Fruit fly (Drosophila melanogaster) whole organism, embryonic: ENCODE measurements around the gene CG31870.
A peak's percentile ranks its signal among the peaks of the same experiment; 100 is the strongest.

ENCODE experiments used
- Bgb ChIP-seq: fragments of 200-800 bp; sonication (Bioruptor generic); IDR thresholded peaks from 2 replicates; pipeline ENCODE4 v1.3.6; 2022; ENCODE audit warnings: missing biosample characterization, missing genetic modification characterization; ENCODE audit not compliant: partially characterized antibody
- CG10209 ChIP-seq: fragments of 200-800 bp; sonication (Bioruptor generic); optimal IDR thresholded peaks from 3 replicates; lab custom pipeline; 2017; ENCODE audit warnings: missing biosample characterization, mild to moderate bottlenecking, missing genetic modification characterization, missing genetic modification reagents
- CG10462 ChIP-seq: fragments of 200-800 bp; sonication (Bioruptor generic); optimal IDR thresholded peaks from 2 replicates; lab custom pipeline; 2016; ENCODE audit warnings: missing biosample characterization, missing genetic modification characterization
- CG10979 ChIP-seq: fragments of 200-800 bp; sonication (Bioruptor generic); optimal IDR thresholded peaks from 2 replicates; lab custom pipeline; 2018; ENCODE audit warnings: missing biosample characterization, mild to moderate bottlenecking, missing genetic modification characterization, moderate library complexity
- CG15011 ChIP-seq: fragments of 200-800 bp; sonication (Bioruptor generic); optimal IDR thresholded peaks from 3 replicates; lab custom pipeline; 2018; ENCODE audit warnings: missing biosample characterization, mild to moderate bottlenecking, missing genetic modification characterization
- CG15269 ChIP-seq: fragments of 200-800 bp; sonication (Bioruptor generic); optimal IDR thresholded peaks from 2 replicates; lab custom pipeline; 2018; ENCODE audit warnings: missing biosample characterization, mild to moderate bottlenecking, missing genetic modification characterization, moderate library complexity
- CG16815 ChIP-seq: fragments of 200-800 bp; sonication (Bioruptor generic); optimal IDR thresholded peaks from 3 replicates; lab custom pipeline; 2017; ENCODE audit warnings: missing biosample characterization, mild to moderate bottlenecking, missing genetic modification characterization
- CG17328 ChIP-seq: fragments of 200-800 bp; sonication (Bioruptor generic); IDR thresholded peaks from 2 replicates; pipeline ENCODE4 v1.3.6; 2022; ENCODE audit warnings: missing biosample characterization, missing genetic modification characterization
- CG1792 ChIP-seq: fragments of 200-800 bp; sonication (Bioruptor generic); optimal IDR thresholded peaks from 2 replicates; lab custom pipeline; 2016; ENCODE audit warnings: missing biosample characterization, missing genetic modification characterization
- CG2712 ChIP-seq: fragments of 200-800 bp; optimal IDR thresholded peaks from 3 replicates; lab custom pipeline; 2019; ENCODE audit warnings: missing biosample characterization, mild to moderate bottlenecking, missing genetic modification characterization, moderate library complexity
- CG2889 ChIP-seq: fragments of 200-800 bp; sonication (Bioruptor generic); IDR thresholded peaks from 3 replicates; pipeline ENCODE4 v1.3.6; 2022; ENCODE audit warnings: missing biosample characterization, missing genetic modification characterization
- CG3281 ChIP-seq: fragments of 200-800 bp; sonication (Bioruptor generic); optimal IDR thresholded peaks from 3 replicates; lab custom pipeline; 2017; ENCODE audit warnings: missing biosample characterization, mild to moderate bottlenecking, missing genetic modification characterization
- CG34376 ChIP-seq: fragments of 200-800 bp; sonication (Bioruptor generic); optimal IDR thresholded peaks from 2 replicates; lab custom pipeline; 2018; ENCODE audit warnings: missing biosample characterization, mild to moderate bottlenecking, missing genetic modification characterization
- CG3726 ChIP-seq: fragments of 200-800 bp; sonication (Bioruptor generic); IDR thresholded peaks from 3 replicates; pipeline ENCODE4, ENCODE4 v1.3.6; 2022; ENCODE audit warnings: missing biosample characterization, missing genetic modification characterization
- CG4854 ChIP-seq: fragments of 200-800 bp; sonication (Bioruptor generic); optimal IDR thresholded peaks from 2 replicates; lab custom pipeline; 2016; ENCODE audit warnings: missing biosample characterization, missing genetic modification characterization, inconsistent platforms
- CG5953 ChIP-seq: fragments of 200-800 bp; sonication (Bioruptor generic); IDR thresholded peaks from 2 replicates; pipeline ENCODE4 v1.3.6; 2022; ENCODE audit warnings: missing biosample characterization, missing genetic modification characterization
- CG6272 ChIP-seq: fragments of 200-800 bp; sonication (Bioruptor generic); IDR thresholded peaks from 2 replicates; pipeline ENCODE4 v1.3.6; 2022; ENCODE audit warnings: missing biosample characterization, missing genetic modification characterization
- CG7745 ChIP-seq: fragments of 200-800 bp; sonication (Bioruptor generic); optimal IDR thresholded peaks from 2 replicates; lab custom pipeline; 2018; ENCODE audit warnings: missing biosample characterization, mild to moderate bottlenecking, missing genetic modification characterization, moderate library complexity
- CG8388 ChIP-seq: fragments of 200-800 bp; sonication (Bioruptor generic); optimal IDR thresholded peaks from 2 replicates; lab custom pipeline; 2019; ENCODE audit warnings: missing biosample characterization, mild to moderate bottlenecking, missing genetic modification characterization, moderate library complexity
- CG9727 ChIP-seq: fragments of 200-800 bp; sonication (Bioruptor generic); optimal IDR thresholded peaks from 3 replicates; lab custom pipeline; 2017; ENCODE audit warnings: missing biosample characterization, mild to moderate bottlenecking, missing genetic modification characterization
- CG9932 ChIP-seq: fragments of 200-800 bp; sonication (Bioruptor generic); IDR thresholded peaks from 2 replicates; pipeline ENCODE4 v1.3.6; 2022; ENCODE audit warnings: missing biosample characterization, missing genetic modification characterization
- Dfd ChIP-seq, 2 experiments: fragments of >200 bp; optimal IDR thresholded peaks; 2 replicates each; lab custom pipeline; 2017; ENCODE audit warnings: missing biosample characterization in 2 of 2, missing genetic modification characterization in 2 of 2
- Ets97D ChIP-seq: fragments of 200-800 bp; sonication (Bioruptor generic); optimal IDR thresholded peaks from 3 replicates; lab custom pipeline; 2016; ENCODE audit warnings: missing biosample characterization, missing genetic modification characterization
- HmgD ChIP-seq: fragments of 200-800 bp; sonication (Bioruptor generic); optimal IDR thresholded peaks from 3 replicates; lab custom pipeline; 2016; ENCODE audit warnings: missing biosample characterization, missing genetic modification characterization
- Jarid2 ChIP-seq: fragments of 200-800 bp; sonication (Bioruptor generic); optimal IDR thresholded peaks from 3 replicates; lab custom pipeline; 2017; ENCODE audit warnings: mild to moderate bottlenecking, missing biosample characterization, missing genetic modification reagents, missing genetic modification characterization
- Lpt ChIP-seq: fragments of >200 bp; optimal IDR thresholded peaks from 2 replicates; lab custom pipeline; 2018; ENCODE audit warnings: missing biosample characterization, missing genetic modification characterization
- MBD-R2 ChIP-seq: fragments of 200-800 bp; sonication (Bioruptor generic); IDR thresholded peaks from 2 replicates; pipeline ENCODE4 v1.3.6; 2022; ENCODE audit warnings: missing biosample characterization, missing genetic modification characterization
- Max ChIP-seq: fragments of 200-800 bp; sonication (Bioruptor generic); optimal IDR thresholded peaks from 2 replicates; lab custom pipeline; 2016; ENCODE audit warnings: missing biosample characterization, mild to moderate bottlenecking, missing genetic modification characterization
- bigmax ChIP-seq: fragments of 200-800 bp; sonication (Bioruptor generic); optimal IDR thresholded peaks from 2 replicates; lab custom pipeline; 2018; ENCODE audit warnings: missing biosample characterization, mild to moderate bottlenecking, missing genetic modification characterization
- br ChIP-seq: fragments of >200 bp; optimal IDR thresholded peaks from 2 replicates; lab custom pipeline; 2017
- corto ChIP-seq: fragments of 200-800 bp; sonication (Bioruptor generic); optimal IDR thresholded peaks from 2 replicates; lab custom pipeline; 2016; ENCODE audit warnings: missing biosample characterization, mild to moderate bottlenecking, missing genetic modification characterization, moderate library complexity
- crol ChIP-seq: fragments of 200-800 bp; sonication (Bioruptor generic); IDR thresholded peaks from 2 replicates; pipeline ENCODE4 v1.3.6; 2022; ENCODE audit warnings: missing biosample characterization, missing genetic modification characterization
- emc ChIP-seq: fragments of 200-800 bp; sonication (Bioruptor generic); optimal IDR thresholded peaks from 2 replicates; lab custom pipeline; 2016; ENCODE audit warnings: missing biosample characterization, missing genetic modification characterization
- fru ChIP-seq: fragments of >200 bp; optimal IDR thresholded peaks from 2 replicates; lab custom pipeline; 2017
- ftz-f1 ChIP-seq: fragments of 200-800 bp; sonication (Bioruptor generic); optimal IDR thresholded peaks from 2 replicates; lab custom pipeline; 2016; ENCODE audit warnings: missing biosample characterization, missing genetic modification characterization
- gfzf ChIP-seq: fragments of 200-800 bp; sonication (Bioruptor generic); optimal IDR thresholded peaks from 2 replicates; lab custom pipeline; 2016; ENCODE audit warnings: missing biosample characterization, mild to moderate bottlenecking, missing genetic modification characterization, moderate library complexity
- gro ChIP-seq: fragments of 200-800 bp; sonication (Bioruptor generic); optimal IDR thresholded peaks from 2 replicates; lab custom pipeline; 2016; ENCODE audit warnings: missing biosample characterization, missing genetic modification characterization
- gsb-n ChIP-seq: fragments of 200-800 bp; sonication (Bioruptor generic); optimal IDR thresholded peaks from 3 replicates; lab custom pipeline; 2018; ENCODE audit warnings: missing biosample characterization, mild to moderate bottlenecking, missing genetic modification characterization
- inv ChIP-seq: fragments of 200-800 bp; sonication (Bioruptor generic); IDR thresholded peaks from 2 replicates; pipeline ENCODE4 v1.3.6; 2022; ENCODE audit warnings: missing biosample characterization, missing genetic modification characterization; ENCODE audit not compliant: partially characterized antibody
- lbe ChIP-seq: fragments of 200-800 bp; sonication (Bioruptor generic); optimal IDR thresholded peaks from 2 replicates; lab custom pipeline; 2016; ENCODE audit warnings: missing biosample characterization, mild to moderate bottlenecking, missing genetic modification characterization
- oc ChIP-seq: fragments of 200-800 bp; sonication (Bioruptor generic); optimal IDR thresholded peaks from 2 replicates; lab custom pipeline; 2018; ENCODE audit warnings: missing biosample characterization, mild to moderate bottlenecking, missing genetic modification characterization, moderate library complexity
- pan ChIP-seq, 4 experiments: fragments of >200 bp in 3 of 4; fragments of 200-800 bp in 1 of 4; sonication (Bioruptor generic) in 1 of 4; optimal IDR thresholded peaks in 3 of 4; IDR thresholded peaks in 1 of 4; 2 replicates each; pipeline versions ENCODE4 v1.3.6 to Lab custom; 2017 to 2022; ENCODE audit warnings: missing biosample characterization in 2 of 4, missing genetic modification characterization in 2 of 4, mixed read lengths in 1 of 4
- repo ChIP-seq: fragments of 200-800 bp; sonication (Bioruptor generic); optimal IDR thresholded peaks from 2 replicates; lab custom pipeline; 2016; ENCODE audit warnings: missing biosample characterization, missing genetic modification characterization
- schlank ChIP-seq: fragments of 200-800 bp; sonication (Bioruptor generic); optimal IDR thresholded peaks from 2 replicates; lab custom pipeline; 2018; ENCODE audit warnings: missing biosample characterization, mild to moderate bottlenecking, missing genetic modification characterization
- seq ChIP-seq: fragments of 200-800 bp; sonication (Bioruptor generic); IDR thresholded peaks from 2 replicates; pipeline ENCODE4 v1.3.6; 2022; ENCODE audit warnings: missing biosample characterization, missing genetic modification characterization
- ttk ChIP-seq: fragments of 200-800 bp; sonication (Bioruptor generic); IDR thresholded peaks from 2 replicates; pipeline ENCODE4 v2.1.2; 2022; ENCODE audit warnings: missing biosample characterization, missing genetic modification characterization
- tup ChIP-seq: fragments of 200-800 bp; sonication (Bioruptor generic); optimal IDR thresholded peaks from 2 replicates; lab custom pipeline; 2016; ENCODE audit warnings: missing biosample characterization, mild to moderate bottlenecking, missing genetic modification characterization, moderate library complexity
- vfl ChIP-seq: fragments of 200-800 bp; sonication (Bioruptor generic); optimal IDR thresholded peaks from 2 replicates; lab custom pipeline; 2016; ENCODE audit warnings: missing biosample characterization, missing genetic modification characterization
- vnd ChIP-seq: fragments of 200-800 bp; sonication (Bioruptor generic); IDR thresholded peaks from 3 replicates; pipeline ENCODE4 v1.3.6; 2022; ENCODE audit warnings: missing biosample characterization, missing genetic modification characterization; ENCODE audit not compliant: partially characterized antibody

Gene CG31870

dm6 chr2L:10751879-10752620, 38.0 kb upstream of the CG31870 start (continued):
- peak; percentile 73 for TF ChIP-seq CG10979 (tag; lab: Kevin White, UChicago)
- TF ChIP-seq CG10209, result peak; percentile 95
- TF ChIP-seq lbe (GFP tag; lab: Kevin White, UChicago), result no peak
- peak; percentile 83 for TF ChIP-seq CG2712
- peak; percentile 18 for TF ChIP-seq gfzf (GFP tag; lab: Kevin White, UChicago)
- TF ChIP-seq CG1792 (GFP tag; lab: Kevin White, UChicago), result peak; percentile 97
- peak; percentile 76 for TF ChIP-seq Jarid2 (GFP tag; lab: Kevin White, UChicago)
- TF ChIP-seq HmgD (GFP tag; lab: Kevin White, UChicago), result peak; percentile 88
- TF ChIP-seq seq (GFP tag; lab: Robert Waterston, UW), result peak; percentile 90
- peak; percentile 78 for TF ChIP-seq CG5953 (GFP tag; lab: Robert Waterston, UW)
- TF ChIP-seq MBD-R2 (GFP tag; lab: Robert Waterston, UW), result peak; percentile 23; the same call in 1 of the 2 replicates
- TF ChIP-seq repo (GFP tag; lab: Kevin White, UChicago), result peak; percentile 90
- no peak for TF ChIP-seq gro (GFP tag; lab: Kevin White, UChicago)
- peak; percentile 96 for TF ChIP-seq CG9727 (GFP tag; lab: Kevin White, UChicago)
- no peak for TF ChIP-seq CG6272
- TF ChIP-seq CG15011 (GFP tag; lab: Kevin White, UChicago), result peak; percentile 88
- peak; percentile 72; the same call in 1 of the 3 replicates for TF ChIP-seq CG3726 (GFP tag; lab: Robert Waterston, UW)
- peak; percentile 67 for TF ChIP-seq schlank (tag; lab: Kevin White, UChicago)
- peak; percentile 74 for TF ChIP-seq CG16815
- no peak for TF ChIP-seq Lpt (GFP tag; lab: Kevin White, UChicago)
- peak; percentile 85 for TF ChIP-seq CG17328 (GFP tag; lab: Robert Waterston, UW)
- TF ChIP-seq CG7745 (tag; lab: Kevin White, UChicago), result peak; percentile 93
- no peak for TF ChIP-seq vnd (GFP tag; lab: Robert Waterston, UW)
- TF ChIP-seq oc (tag; lab: Kevin White, UChicago), result peak; percentile 85
- peak; percentile 57 for TF ChIP-seq CG8388 (GFP tag; lab: Kevin White, UChicago)
- TF ChIP-seq Dfd (GFP tag; optimal IDR thresholded peaks at IDR 0.05; lab: Kevin White, UChicago), result no peak
- TF ChIP-seq pan (optimal IDR thresholded peaks at IDR 0.05; lab: Kevin White, UChicago), result no peak
- peak in 1 of 2 experiments; percentile 85 for TF ChIP-seq pan (GFP tag; optimal IDR thresholded peaks at IDR 0.05 in 1 of 2, IDR thresholded peaks at IDR 0.05 in 1 of 2)
- peak; percentile 68 for TF ChIP-seq ttk (GFP tag; lab: Robert Waterston, UW)
- TF ChIP-seq corto (GFP tag; lab: Kevin White, UChicago), result no peak
- peak; percentile 3 for TF ChIP-seq emc (GFP tag; lab: Kevin White, UChicago)
- TF ChIP-seq vfl (GFP tag; lab: Kevin White, UChicago), result no peak
- peak; percentile 59 for TF ChIP-seq CG3281 (GFP tag; lab: Kevin White, UChicago)
- TF ChIP-seq CG10462 (GFP tag; lab: Kevin White, UChicago), result peak; percentile 86
- TF ChIP-seq inv (GFP tag; lab: Robert Waterston, UW), result no peak
- peak; percentile 91 for TF ChIP-seq CG4854 (GFP tag; lab: Kevin White, UChicago)
- no peak for TF ChIP-seq CG9932 (GFP tag; lab: Robert Waterston, UW)
- TF ChIP-seq Max (GFP tag; lab: Kevin White, UChicago), result peak; percentile 81
- peak; percentile 3 for TF ChIP-seq CG34376 (GFP tag; lab: Kevin White, UChicago)
- no peak for TF ChIP-seq CG2889
- TF ChIP-seq bigmax (GFP tag; lab: Kevin White, UChicago), result peak; percentile 69
- peak; percentile 75 for TF ChIP-seq CG15269 (tag; lab: Kevin White, UChicago)
- TF ChIP-seq gsb-n (tag; lab: Kevin White, UChicago), result peak; percentile 97
- no peak for TF ChIP-seq ftz-f1 (GFP tag; lab: Kevin White, UChicago)
- TF ChIP-seq fru (lab: Kevin White, UChicago), result no peak
- TF ChIP-seq Ets97D, result peak; percentile 54
- TF ChIP-seq crol (GFP tag; lab: Robert Waterston, UW), result peak; percentile 83
- TF ChIP-seq tup (GFP tag; lab: Kevin White, UChicago), result peak; percentile 86
- TF ChIP-seq Bgb (GFP tag; lab: Robert Waterston, UW), result no peak
- no peak for TF ChIP-seq br (lab: Kevin White, UChicago)
